Worm (Caenorhabditis elegans) whole organism, L3 larva: ENCODE data around the gene sql-1.

Experiments
- nhr-237 ChIP-seq: fragments of 150-350 bp; optimal IDR thresholded peaks from 2 replicates; lab custom pipeline; 2014; ENCODE audit warnings: missing biosample characterization, missing genetic modification characterization
- ztf-11 ChIP-seq: fragments of 150-350 bp; optimal IDR thresholded peaks from 2 replicates; lab custom pipeline; 2014; ENCODE audit warnings: missing biosample characterization, missing genetic modification characterization

DNA sequence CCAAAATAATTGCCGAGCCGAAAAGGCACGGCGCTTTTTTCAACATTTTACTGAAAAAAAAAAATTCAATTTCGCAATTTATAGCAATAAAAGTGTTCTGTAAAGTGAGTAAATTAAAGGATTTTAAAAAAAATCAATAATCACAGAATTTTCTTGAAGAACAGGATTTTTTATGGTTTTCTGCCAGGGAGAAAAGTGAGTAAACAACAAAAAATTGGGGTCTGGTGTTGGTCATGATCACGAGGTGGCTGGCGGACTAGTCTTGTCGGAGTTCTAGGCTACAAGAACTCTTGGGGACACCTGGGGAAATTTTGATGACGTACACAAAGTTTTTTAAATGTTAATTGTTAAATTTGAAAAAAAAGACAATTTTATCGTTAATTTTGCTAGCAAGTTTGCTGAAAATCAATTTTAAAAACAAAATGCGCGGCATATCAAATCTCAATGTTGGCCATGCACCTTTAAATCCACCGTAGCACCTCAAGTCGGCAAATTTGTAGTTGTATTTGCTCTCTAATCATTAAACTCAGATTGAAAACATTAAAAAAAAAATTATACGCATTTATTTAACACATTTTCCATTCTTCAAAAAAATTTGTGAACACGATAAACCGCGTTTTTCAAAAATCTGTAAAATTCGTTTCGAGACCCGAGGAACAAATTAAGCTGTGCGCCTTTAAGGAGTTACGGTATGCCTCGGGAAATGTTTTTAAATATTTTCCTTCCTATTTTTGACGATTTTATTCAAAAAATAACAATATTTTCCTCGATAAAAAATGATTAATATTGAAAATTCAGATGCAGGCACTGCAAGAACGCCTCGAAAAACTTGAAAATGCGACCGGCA lies 42.3 kb upstream of the sql-1 start, which contains the start of the genes scav-3 and Y49E10.21:
- TF ChIP-seq ztf-11 (tag; lab: Kevin White, UChicago) = no peak
- no peak for TF ChIP-seq nhr-237 (tag; lab: Kevin White, UChicago)
